Fruit fly (Drosophila melanogaster): ENCODE measurements around the gene mamo.

- TF ChIP-seq pad (GFP tag; optimal IDR thresholded peaks at IDR 0.05) (no peak), kay (GFP tag; ENCODE audit: borderline replicate concordance) (no peak), cic (GFP tag; optimal IDR thresholded peaks at IDR 0.05) (no peak), Mnt (GFP tag; optimal IDR thresholded peaks at IDR 0.05) (no peak), CG5204 (GFP tag; optimal IDR thresholded peaks at IDR 0.05) (no peak), CG7045 (GFP tag; optimal IDR thresholded peaks at IDR 0.05) (no peak), CG11617 (GFP tag; optimal IDR thresholded peaks at IDR 0.05) (no peak), CG12768 (GFP tag; optimal IDR thresholded peaks at IDR 0.05) (no peak), ovo (GFP tag; optimal IDR thresholded peaks at IDR 0.05) (no peak), tj (GFP tag; optimal IDR thresholded peaks at IDR 0.05) (no peak)
Measured at dm6 chrX:13805554-13805953, 184.8 kb downstream of the mamo start.

Data from whole organism, adult.